Worm (Caenorhabditis elegans) whole organism, L4 larva: Measurements from ENCODE around the gene Y57A10A.29.

Source experiments
- ama-1 ChIP-seq: fragments of 150-350 bp; optimal IDR thresholded peaks from 2 replicates; lab custom pipeline; 2014; ENCODE audit warnings: inconsistent platforms, mixed read lengths
- daf-12 ChIP-seq: fragments of 150-350 bp; optimal IDR thresholded peaks from 2 replicates; lab custom pipeline; 2014; ENCODE audit warnings: missing biosample characterization, missing genetic modification reagents, missing genetic modification characterization
- fkh-10 ChIP-seq: fragments of 150-350 bp; optimal IDR thresholded peaks from 2 replicates; lab custom pipeline; 2014; ENCODE audit warnings: missing biosample characterization, missing genetic modification reagents, missing genetic modification characterization
- hlh-30 ChIP-seq: sonication (generic microtip); optimal IDR thresholded peaks from 2 replicates; lab custom pipeline; 2017; ENCODE audit warnings: antibody characterized with exemption, mild to moderate bottlenecking, missing genetic modification characterization, missing compliant biosample characterization; ENCODE audit not compliant: insufficient read depth
- lin-29 ChIP-seq: fragments of 200-800 bp; sonication (Bioruptor generic); IDR thresholded peaks from 2 replicates; pipeline ENCODE4 v1.3.6; 2022; ENCODE audit warnings: missing genetic modification reagents, missing genetic modification characterization, missing compliant biosample characterization
- lin-39 ChIP-seq: fragments of 150-350 bp; optimal IDR thresholded peaks from 2 replicates; lab custom pipeline; 2014; ENCODE audit warnings: missing biosample characterization, missing genetic modification reagents, missing genetic modification characterization
- mdl-1 ChIP-seq, 2 experiments: fragments of 150-350 bp in 1 of 2; sonication (generic microtip) in 1 of 2; optimal IDR thresholded peaks; 2 replicates each; lab custom pipeline; 2014 to 2017; ENCODE audit warnings: missing biosample characterization in 2 of 2, missing genetic modification characterization in 2 of 2
- pha-4 ChIP-seq, 2 experiments: fragments of 150-350 bp in 1 of 2; fragments of 200-800 bp in 1 of 2; sonication (Bioruptor generic) in 1 of 2; IDR thresholded peaks in 1 of 2; optimal IDR thresholded peaks in 1 of 2; 2 replicates each; pipeline versions ENCODE4 v1.3.6 to Lab custom; 2014 to 2022; ENCODE audit warnings: missing genetic modification characterization in 2 of 2, missing genetic modification reagents in 2 of 2, missing biosample characterization in 1 of 2, missing compliant biosample characterization in 1 of 2
- unc-62 ChIP-seq, 3 experiments: fragments of 150-350 bp in 1 of 3; sonication (generic microtip); optimal IDR thresholded peaks in 2 of 3; peaks in 1 of 3; 1 replicate in 1 of 3; 2 replicates in 2 of 3; lab custom pipeline; 2014 to 2017; ENCODE audit warnings: missing biosample characterization in 3 of 3, missing genetic modification characterization in 3 of 3, missing genetic modification reagents in 3 of 3, missing genotype in 1 of 3
- ztf-11 ChIP-seq: fragments of 150-350 bp; optimal IDR thresholded peaks from 2 replicates; lab custom pipeline; 2014; ENCODE audit warnings: missing biosample characterization, missing genetic modification characterization

DNA sequence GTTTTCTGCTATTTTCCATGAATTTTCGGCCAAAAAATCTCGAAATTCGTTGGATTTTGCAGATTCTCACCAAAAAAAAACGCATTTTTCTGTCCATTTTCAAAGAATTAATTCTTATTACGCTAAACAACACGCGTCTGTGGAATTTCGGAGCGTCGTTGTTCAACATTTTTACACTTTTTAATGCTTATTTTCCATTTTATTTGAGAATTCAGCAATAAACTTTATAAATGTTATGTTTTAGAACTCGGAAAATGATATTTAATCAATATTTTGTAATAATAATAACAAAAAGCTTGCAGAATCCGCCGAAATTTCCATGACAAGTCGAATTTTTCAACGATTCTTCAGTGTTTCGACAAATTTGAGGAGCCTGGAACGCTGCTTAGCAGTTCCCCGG is 999 bp downstream of the Y57A10A.29 start, which contains the start of gene ife-5:
- no peak for TF ChIP-seq mdl-1 (tag; optimal IDR thresholded peaks at IDR 0.05; lab: Kevin White, UChicago)
- TF ChIP-seq ama-1 (lab: Kevin White, UChicago): no peak
- no peak for TF ChIP-seq unc-62 (GFP tag; optimal IDR thresholded peaks at IDR 0.05 in 1 of 2; lab: Kevin White, UChicago)
- no peak for TF ChIP-seq unc-62 (tag; optimal IDR thresholded peaks at IDR 0.05; lab: Kevin White, UChicago)
- TF ChIP-seq lin-29 (GFP tag; lab: Robert Waterston, UW): no peak
- no peak for TF ChIP-seq pha-4 (GFP tag; IDR thresholded peaks at IDR 0.05; lab: Robert Waterston, UW)
- no peak for TF ChIP-seq pha-4 (tag; optimal IDR thresholded peaks at IDR 0.05; lab: Kevin White, UChicago)
- TF ChIP-seq ztf-11 (tag; lab: Kevin White, UChicago): no peak
- no peak for TF ChIP-seq lin-39
- no peak for TF ChIP-seq fkh-10 (GFP tag; lab: Kevin White, UChicago)
- TF ChIP-seq hlh-30 (tag; lab: Kevin White, UChicago): no peak
- no peak for TF ChIP-seq daf-12 (tag; lab: Kevin White, UChicago)
